Worm (Caenorhabditis elegans) whole organism, L1 larva: ENCODE results near the gene H28G03.3.
A peak's percentile ranks its signal among the peaks of the same experiment; 100 is the strongest.

Source experiments
- aly-2 ChIP-seq: fragments of 150-350 bp; optimal IDR thresholded peaks from 2 replicates; lab custom pipeline; 2014; ENCODE audit warnings: missing biosample characterization, missing genetic modification characterization
- ama-1 ChIP-seq: fragments of 150-350 bp; optimal IDR thresholded peaks from 2 replicates; lab custom pipeline; 2014
- ceh-8 ChIP-seq: fragments of 200-800 bp; sonication (Bioruptor generic); optimal IDR thresholded peaks from 2 replicates; lab custom pipeline; 2018; ENCODE audit warnings: mild to moderate bottlenecking, missing genetic modification characterization, moderate library complexity, missing compliant biosample characterization
- ceh-82 ChIP-seq, 3 experiments: fragments of 150-350 bp in 1 of 3; sonication (generic microtip) in 2 of 3; optimal IDR thresholded peaks; 2 replicates each; lab custom pipeline; 2014 to 2017; ENCODE audit warnings: missing biosample characterization in 3 of 3, missing genetic modification characterization in 3 of 3
- ceh-88 ChIP-seq: fragments of 200-800 bp; sonication (Bioruptor generic); IDR thresholded peaks from 2 replicates; pipeline ENCODE4 v1.3.6; 2022; ENCODE audit warnings: missing genetic modification characterization, missing compliant biosample characterization
- dsc-1 ChIP-seq: sonication (generic microtip); optimal IDR thresholded peaks from 2 replicates; lab custom pipeline; 2016; ENCODE audit warnings: mild to moderate bottlenecking, missing genetic modification characterization, missing compliant biosample characterization
- efl-1 ChIP-seq, 4 experiments: fragments of 150-350 bp; optimal IDR thresholded peaks in 3 of 4; peaks in 1 of 4; 1 replicate in 1 of 4; 2 replicates in 3 of 4; lab custom pipeline; 2014; ENCODE audit warnings: missing biosample characterization in 2 of 4, missing genetic modification characterization in 2 of 4, missing genetic modification reagents in 2 of 4
- egl-13 ChIP-seq: sonication (generic microtip); optimal IDR thresholded peaks from 2 replicates; lab custom pipeline; 2016; ENCODE audit warnings: missing genotype, missing genetic modification reagents, missing genetic modification characterization, missing compliant biosample characterization
- elt-2 ChIP-seq: sonication (generic microtip); optimal IDR thresholded peaks from 2 replicates; lab custom pipeline; 2016; ENCODE audit warnings: missing genetic modification characterization, mild to moderate bottlenecking, inconsistent platforms, missing compliant biosample characterization, missing genetic modification reagents
- fkh-4 ChIP-seq: sonication (generic microtip); optimal IDR thresholded peaks from 2 replicates; lab custom pipeline; 2016; ENCODE audit warnings: missing compliant biosample characterization, missing genetic modification characterization, borderline replicate concordance
- grh-1 ChIP-seq: fragments of 200-800 bp; sonication (Bioruptor generic); IDR thresholded peaks from 2 replicates; pipeline ENCODE4 v1.3.6; 2022; ENCODE audit warnings: missing genetic modification reagents, missing genetic modification characterization, missing compliant biosample characterization
- jun-1 ChIP-seq: fragments of 150-350 bp; optimal IDR thresholded peaks from 2 replicates; lab custom pipeline; 2014; ENCODE audit warnings: missing biosample characterization, missing genetic modification reagents, missing genetic modification characterization
- lin-14 ChIP-seq: fragments of 200-800 bp; sonication (Bioruptor generic); optimal IDR thresholded peaks from 2 replicates; lab custom pipeline; 2018; ENCODE audit warnings: mild to moderate bottlenecking, missing genetic modification characterization, moderate library complexity, missing compliant biosample characterization
- lir-3 ChIP-seq: sonication (generic microtip); optimal IDR thresholded peaks from 2 replicates; lab custom pipeline; 2016; ENCODE audit warnings: mild to moderate bottlenecking, missing genetic modification characterization, moderate library complexity, missing compliant biosample characterization; ENCODE audit not compliant: poor library complexity
- lsy-2 ChIP-seq, 2 experiments: fragments of 150-350 bp; optimal IDR thresholded peaks; 2 replicates each; lab custom pipeline; 2014; ENCODE audit warnings: missing biosample characterization in 2 of 2, missing genetic modification characterization in 2 of 2
- mdl-1 ChIP-seq, 2 experiments: fragments of 150-350 bp; optimal IDR thresholded peaks; 2 replicates each; lab custom pipeline; 2014 to 2017; ENCODE audit warnings: missing biosample characterization in 2 of 2, missing genetic modification characterization in 2 of 2, inconsistent platforms in 1 of 2
- mef-2 ChIP-seq: fragments of 150-350 bp; optimal IDR thresholded peaks from 2 replicates; lab custom pipeline; 2014; ENCODE audit warnings: missing biosample characterization, missing genetic modification characterization
- mep-1 ChIP-seq: fragments of 150-350 bp; optimal IDR thresholded peaks from 2 replicates; lab custom pipeline; 2014; ENCODE audit warnings: missing biosample characterization, missing genetic modification characterization
- nhr-19 ChIP-seq: fragments of 200-800 bp; sonication (Bioruptor generic); conservative IDR thresholded peaks from 2 replicates; pipeline ENCODE4 v1.3.6; 2022; ENCODE audit warnings: missing genetic modification characterization, missing compliant biosample characterization
- nhr-28 ChIP-seq: fragments of 150-350 bp; optimal IDR thresholded peaks from 2 replicates; lab custom pipeline; 2014; ENCODE audit warnings: missing biosample characterization, missing genetic modification characterization
- nhr-71 ChIP-seq: sonication (generic microtip); optimal IDR thresholded peaks from 2 replicates; lab custom pipeline; 2016; ENCODE audit warnings: mild to moderate bottlenecking, missing genetic modification characterization, moderate library complexity, missing compliant biosample characterization
- nhr-76 ChIP-seq: sonication (generic microtip); optimal IDR thresholded peaks from 2 replicates; lab custom pipeline; 2017; ENCODE audit warnings: missing biosample characterization, missing genetic modification characterization
- nhr-84 ChIP-seq: sonication (generic microtip); optimal IDR thresholded peaks from 2 replicates; lab custom pipeline; 2017; ENCODE audit warnings: missing biosample characterization, missing genetic modification characterization
- nhr-85 ChIP-seq: sonication (generic microtip); peaks from one replicate; lab custom pipeline; 2016; ENCODE audit warnings: missing genetic modification characterization, inconsistent platforms, missing compliant biosample characterization
- pag-3 ChIP-seq: sonication (generic microtip); optimal IDR thresholded peaks from 2 replicates; lab custom pipeline; 2017; ENCODE audit warnings: missing genetic modification characterization, mild to moderate bottlenecking, missing compliant biosample characterization, antibody characterized with exemption, borderline replicate concordance; ENCODE audit not compliant: insufficient read depth
- pax-3 ChIP-seq: fragments of 200-800 bp; sonication (Bioruptor generic); optimal IDR thresholded peaks from 2 replicates; lab custom pipeline; 2018; ENCODE audit warnings: mild to moderate bottlenecking, missing genetic modification characterization, moderate library complexity, missing compliant biosample characterization
- pqm-1 ChIP-seq: sonication (generic microtip); optimal IDR thresholded peaks from 3 replicates; lab custom pipeline; 2017; ENCODE audit warnings: missing biosample characterization, missing genetic modification characterization
- rnt-1 ChIP-seq: sonication (generic microtip); optimal IDR thresholded peaks from 2 replicates; lab custom pipeline; 2016; ENCODE audit warnings: mild to moderate bottlenecking, missing genetic modification characterization, moderate library complexity, missing compliant biosample characterization
- snpc-4 ChIP-seq: fragments of 150-350 bp; optimal IDR thresholded peaks from 2 replicates; lab custom pipeline; 2014; ENCODE audit warnings: missing biosample characterization, missing genetic modification characterization
- sox-4 ChIP-seq: sonication (generic microtip); optimal IDR thresholded peaks from 2 replicates; lab custom pipeline; 2016; ENCODE audit warnings: missing genetic modification characterization, missing compliant biosample characterization
- tlp-1 ChIP-seq: fragments of 150-350 bp; optimal IDR thresholded peaks from 2 replicates; lab custom pipeline; 2014; ENCODE audit warnings: missing biosample characterization, missing genetic modification characterization
- unc-86 ChIP-seq: sonication (generic microtip); optimal IDR thresholded peaks from 2 replicates; lab custom pipeline; 2016; ENCODE audit warnings: missing genetic modification characterization, missing compliant biosample characterization
- ztf-4 ChIP-seq: fragments of 150-350 bp; optimal IDR thresholded peaks from 2 replicates; lab custom pipeline; 2014; ENCODE audit warnings: missing biosample characterization, missing genetic modification characterization

Gene H28G03.3

DNA sequence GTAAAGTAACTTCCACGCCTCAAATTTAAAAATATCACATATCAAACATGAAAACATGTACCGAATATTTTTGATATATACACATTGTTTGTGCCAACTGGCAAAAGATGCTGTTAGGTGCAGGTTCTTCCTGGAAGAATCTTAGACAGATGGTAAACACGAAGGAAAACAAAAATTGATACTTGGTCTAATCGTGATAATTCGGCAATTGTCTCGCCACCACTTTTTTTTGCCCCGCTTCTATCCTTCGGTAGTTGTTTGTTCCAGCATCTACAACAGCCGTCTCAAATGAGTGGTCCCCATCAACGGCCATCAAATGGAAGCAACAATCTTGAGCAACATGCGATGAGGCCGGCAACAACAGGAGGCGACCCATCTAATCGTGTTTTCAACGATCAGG lies 28.7 kb downstream of the H28G03.3 start:
- TF ChIP-seq ama-1 (lab: Kevin White, UChicago): no peak
- TF ChIP-seq grh-1 (GFP tag; lab: Robert Waterston, UW): no peak
- TF ChIP-seq jun-1 (tag; lab: Kevin White, UChicago): no peak
- TF ChIP-seq mep-1: no peak
- TF ChIP-seq mef-2 (tag; lab: Kevin White, UChicago): no peak
- no peak for TF ChIP-seq ztf-4 (tag; lab: Kevin White, UChicago)
- no peak for TF ChIP-seq nhr-28 (tag; lab: Kevin White, UChicago)
- 0 out of 2 replicates have a peak, but pooled peaks have one; percentile 7 for TF ChIP-seq nhr-19 (GFP tag; lab: Robert Waterston, UW)
- no peak for TF ChIP-seq ceh-88 (GFP tag; lab: Robert Waterston, UW)
- TF ChIP-seq nhr-84 (tag; lab: Kevin White, UChicago): no peak
- TF ChIP-seq rnt-1 (tag; lab: Kevin White, UChicago): peak; percentile 22
- peak; percentile 43 for TF ChIP-seq lin-14 (GFP tag; lab: Kevin White, UChicago)
- TF ChIP-seq nhr-71 (tag; lab: Kevin White, UChicago): peak; percentile 28
- no peak for TF ChIP-seq pax-3 (tag; lab: Kevin White, UChicago)

DNA sequence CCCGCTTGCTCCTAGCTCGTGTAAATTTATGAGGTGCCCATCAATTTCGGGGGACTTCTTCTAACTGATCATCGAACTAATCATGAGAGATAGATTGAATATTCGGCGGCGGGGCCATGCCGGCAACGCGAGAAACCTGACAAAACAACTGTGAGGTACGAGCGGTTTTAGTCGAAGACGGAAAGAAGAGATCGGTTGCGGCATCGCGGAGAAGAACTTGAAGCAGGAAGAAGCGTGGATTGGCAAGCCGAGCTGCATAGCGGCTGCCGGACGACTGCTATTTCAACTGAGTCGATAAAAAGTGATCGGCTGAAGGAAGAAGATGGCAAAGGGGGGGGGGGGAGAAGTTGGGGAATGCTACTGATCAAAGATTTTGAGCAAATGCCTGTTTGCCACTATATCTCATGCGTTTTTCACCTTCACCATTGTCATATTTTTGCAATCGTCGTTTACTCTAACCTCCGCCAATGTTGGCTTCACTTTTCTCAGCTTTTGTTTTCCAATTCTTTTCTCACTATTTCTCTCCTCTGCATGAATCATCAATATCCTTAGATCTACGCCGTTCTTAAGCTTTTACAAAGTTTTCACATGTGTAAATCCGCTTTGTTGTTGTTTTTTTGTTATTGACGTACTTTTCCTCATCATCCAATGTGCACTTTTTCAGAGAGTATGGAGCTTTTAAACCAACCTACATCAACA lies 30.6 kb downstream of the H28G03.3 start, which contains the start of gene pqn-62:
TSS of gene pqn-62 (plus strand) at position 649 of the 699 bp plus-strand sequence.
- TF ChIP-seq sox-4: no peak
- peak; percentile 65 for TF ChIP-seq pag-3 (tag; lab: Kevin White, UChicago)
- peak; percentile 59 for TF ChIP-seq lin-14 (GFP tag; lab: Kevin White, UChicago)
- TF ChIP-seq nhr-71 (tag; lab: Kevin White, UChicago): peak; percentile 43
- no peak for TF ChIP-seq mdl-1 (tag; optimal IDR thresholded peaks at IDR 0.05; lab: Kevin White, UChicago)
- TF ChIP-seq, all 84 proteins: peak for 3

DNA sequence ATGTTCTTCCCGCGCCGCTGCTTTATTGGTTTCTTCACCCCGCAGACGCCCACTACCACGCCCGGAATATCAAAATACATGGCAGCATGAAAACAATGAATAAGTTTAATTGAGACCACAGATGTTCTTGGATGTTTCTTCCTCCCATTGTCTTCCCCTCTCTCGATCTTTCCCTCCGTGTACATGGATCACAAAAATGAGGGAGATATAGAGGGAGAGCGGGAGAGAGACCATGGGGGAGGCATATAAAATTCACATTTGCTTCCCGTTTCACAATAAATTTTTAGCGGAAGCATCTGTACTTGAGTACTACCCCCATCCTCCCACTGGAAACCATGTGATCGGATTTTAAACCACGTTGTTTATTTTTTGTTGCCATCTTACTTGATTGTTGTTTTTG lies 32.8 kb downstream of the H28G03.3 start:
- TF ChIP-seq lin-14 (GFP tag; lab: Kevin White, UChicago): peak; percentile 18
- peak; percentile 94 for TF ChIP-seq dsc-1 (tag; lab: Kevin White, UChicago)
- peak; percentile 64 for TF ChIP-seq fkh-4 (tag; lab: Kevin White, UChicago)
- no peak for TF ChIP-seq nhr-85 (tag; lab: Kevin White, UChicago)
- no peak for TF ChIP-seq mdl-1 (tag; optimal IDR thresholded peaks at IDR 0.05; lab: Kevin White, UChicago)
- TF ChIP-seq snpc-4 (tag; lab: Kevin White, UChicago): no peak
- no peak for TF ChIP-seq tlp-1
- no peak for TF ChIP-seq lsy-2 (tag; optimal IDR thresholded peaks at IDR 0.05; lab: Kevin White, UChicago)
- no peak for TF ChIP-seq efl-1 (optimal IDR thresholded peaks at IDR 0.05; lab: Kevin White, UChicago)
- peak in 1 of 2 experiments; percentile 18 for TF ChIP-seq efl-1 (GFP tag; optimal IDR thresholded peaks at IDR 0.05 in 1 of 2; lab: Kevin White, UChicago)

DNA sequence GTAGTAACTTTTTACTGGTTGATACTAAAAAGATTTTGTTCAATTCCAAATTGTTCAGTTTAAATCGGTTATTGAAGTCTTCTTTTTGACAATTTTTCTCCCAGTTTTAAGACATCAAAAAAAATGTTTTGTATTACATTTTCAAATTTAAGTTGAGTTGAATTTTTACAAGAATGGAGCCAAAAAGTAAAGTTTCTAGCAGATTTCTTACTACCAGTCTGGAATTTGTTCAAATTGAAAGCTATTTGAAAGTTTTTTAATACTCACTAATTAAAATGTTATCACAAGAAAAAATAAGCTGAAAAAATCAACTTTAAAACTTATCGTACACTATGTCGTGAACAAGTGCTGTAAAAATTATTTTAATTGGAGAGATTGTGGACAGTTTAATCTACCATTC lies 36.1 kb downstream of the H28G03.3 start:
- TF ChIP-seq lin-14 (GFP tag; lab: Kevin White, UChicago): no peak
- no peak for TF ChIP-seq unc-86 (tag; lab: Kevin White, UChicago)
- no peak for TF ChIP-seq efl-1 (optimal IDR thresholded peaks at IDR 0.05; lab: Kevin White, UChicago)
- TF ChIP-seq efl-1 (GFP tag; optimal IDR thresholded peaks at IDR 0.05 in 1 of 2; lab: Kevin White, UChicago): no peak
- no peak for TF ChIP-seq ama-1 (lab: Kevin White, UChicago)
- TF ChIP-seq lir-3 (tag; lab: Kevin White, UChicago): no peak
- TF ChIP-seq ceh-8 (GFP tag; lab: Kevin White, UChicago): no peak
- no peak for TF ChIP-seq nhr-76 (tag; lab: Kevin White, UChicago)
- TF ChIP-seq aly-2 (tag; lab: Kevin White, UChicago): no peak
- no peak for TF ChIP-seq fkh-4 (tag; lab: Kevin White, UChicago)
- TF ChIP-seq ceh-82 (tag; optimal IDR thresholded peaks at IDR 0.05; lab: Kevin White, UChicago): no peak
- TF ChIP-seq pqm-1 (tag; lab: Kevin White, UChicago): no peak
- no peak for TF ChIP-seq egl-13 (tag; lab: Kevin White, UChicago)
- no peak for TF ChIP-seq elt-2 (tag; lab: Kevin White, UChicago)
- TF ChIP-seq, all 84 proteins: peak for 0
